Worm (Caenorhabditis elegans) whole organism, L1 larva: ENCODE measurements around the gene hpo-31.

Experiments used
- C04F5.9 ChIP-seq: sonication (generic microtip); optimal IDR thresholded peaks from 2 replicates; lab custom pipeline; 2016; ENCODE audit warnings: missing genetic modification characterization, missing compliant biosample characterization
- C16A3.4 ChIP-seq: fragments of 150-350 bp; optimal IDR thresholded peaks from 2 replicates; lab custom pipeline; 2014; ENCODE audit warnings: missing biosample characterization, missing genetic modification characterization
- C34B4.2 ChIP-seq: sonication (generic microtip); optimal IDR thresholded peaks from 2 replicates; lab custom pipeline; 2017; ENCODE audit warnings: mild to moderate bottlenecking, missing genetic modification characterization, missing compliant biosample characterization
- F16B12.6 ChIP-seq: fragments of 150-350 bp; optimal IDR thresholded peaks from 2 replicates; lab custom pipeline; 2014; ENCODE audit warnings: missing biosample characterization, missing genetic modification characterization
- aha-1 ChIP-seq: fragments of 150-350 bp; optimal IDR thresholded peaks from 2 replicates; lab custom pipeline; 2014; ENCODE audit warnings: missing biosample characterization, missing genetic modification characterization
- alr-1 ChIP-seq: fragments of 200-800 bp; sonication (Bioruptor generic); optimal IDR thresholded peaks from 2 replicates; lab custom pipeline; 2018; ENCODE audit warnings: borderline replicate concordance, mild to moderate bottlenecking, missing genetic modification characterization, missing compliant biosample characterization
- aly-2 ChIP-seq: fragments of 150-350 bp; optimal IDR thresholded peaks from 2 replicates; lab custom pipeline; 2014; ENCODE audit warnings: missing biosample characterization, missing genetic modification characterization
- ama-1 ChIP-seq: fragments of 150-350 bp; optimal IDR thresholded peaks from 2 replicates; lab custom pipeline; 2014
- blmp-1 ChIP-seq: fragments of 150-350 bp; optimal IDR thresholded peaks from 2 replicates; lab custom pipeline; 2014; ENCODE audit warnings: missing biosample characterization, missing genetic modification characterization
- ceh-63 ChIP-seq: fragments of 200-800 bp; sonication (Bioruptor generic); optimal IDR thresholded peaks from 2 replicates; lab custom pipeline; 2018; ENCODE audit warnings: mild to moderate bottlenecking, missing genetic modification characterization, missing compliant biosample characterization
- ceh-90 ChIP-seq: sonication (generic microtip); optimal IDR thresholded peaks from 2 replicates; lab custom pipeline; 2016; ENCODE audit warnings: missing genetic modification characterization, missing compliant biosample characterization
- ces-1 ChIP-seq: fragments of 150-350 bp; optimal IDR thresholded peaks from 2 replicates; lab custom pipeline; 2014; ENCODE audit warnings: missing biosample characterization, missing genetic modification reagents, missing genetic modification characterization
- dpl-1 ChIP-seq, 3 experiments: fragments of 150-350 bp in 2 of 3; sonication (generic microtip) in 1 of 3; optimal IDR thresholded peaks; 2 replicates each; lab custom pipeline; 2014 to 2017; ENCODE audit warnings: missing biosample characterization in 3 of 3, missing genetic modification characterization in 3 of 3, missing genetic modification reagents in 3 of 3
- dsc-1 ChIP-seq: sonication (generic microtip); optimal IDR thresholded peaks from 2 replicates; lab custom pipeline; 2016; ENCODE audit warnings: mild to moderate bottlenecking, missing genetic modification characterization, missing compliant biosample characterization
- efl-1 ChIP-seq, 4 experiments: fragments of 150-350 bp; optimal IDR thresholded peaks in 3 of 4; peaks in 1 of 4; 1 replicate in 1 of 4; 2 replicates in 3 of 4; lab custom pipeline; 2014; ENCODE audit warnings: missing biosample characterization in 2 of 4, missing genetic modification characterization in 2 of 4, missing genetic modification reagents in 2 of 4
- efl-3 ChIP-seq: fragments of 200-800 bp; sonication (Bioruptor generic); optimal IDR thresholded peaks from 2 replicates; lab custom pipeline; 2018; ENCODE audit warnings: mild to moderate bottlenecking, missing genetic modification characterization, missing compliant biosample characterization
- egl-13 ChIP-seq: sonication (generic microtip); optimal IDR thresholded peaks from 2 replicates; lab custom pipeline; 2016; ENCODE audit warnings: missing genotype, missing genetic modification reagents, missing genetic modification characterization, missing compliant biosample characterization
- elt-2 ChIP-seq: sonication (generic microtip); optimal IDR thresholded peaks from 2 replicates; lab custom pipeline; 2016; ENCODE audit warnings: missing genetic modification characterization, mild to moderate bottlenecking, inconsistent platforms, missing compliant biosample characterization, missing genetic modification reagents
- ets-5 ChIP-seq: fragments of 200-800 bp; sonication (Bioruptor generic); IDR thresholded peaks from 2 replicates; pipeline ENCODE4 v1.3.6; 2022; ENCODE audit warnings: missing genetic modification characterization, missing compliant biosample characterization
- fkh-4 ChIP-seq: sonication (generic microtip); optimal IDR thresholded peaks from 2 replicates; lab custom pipeline; 2016; ENCODE audit warnings: missing compliant biosample characterization, missing genetic modification characterization, borderline replicate concordance
- hlh-4 ChIP-seq: sonication (generic microtip); optimal IDR thresholded peaks from 2 replicates; lab custom pipeline; 2016; ENCODE audit warnings: mild to moderate bottlenecking, missing genetic modification characterization, missing compliant biosample characterization
- isw-1 ChIP-seq: fragments of 200-800 bp; sonication (Bioruptor generic); IDR thresholded peaks from 2 replicates; pipeline ENCODE4 v1.3.6; 2022; ENCODE audit warnings: missing genetic modification characterization, missing compliant biosample characterization
- lin-13 ChIP-seq: fragments of 150-350 bp; optimal IDR thresholded peaks from 2 replicates; lab custom pipeline; 2014; ENCODE audit warnings: missing biosample characterization, missing genetic modification reagents, missing genetic modification characterization
- lin-15B ChIP-seq: fragments of 150-350 bp; sonication (generic microtip); optimal IDR thresholded peaks from 3 replicates; lab custom pipeline; 2014; ENCODE audit warnings: missing biosample characterization, missing genetic modification characterization
- lin-35 ChIP-seq, 2 experiments: fragments of 150-350 bp; optimal IDR thresholded peaks; 2 replicates each; lab custom pipeline; 2014; ENCODE audit warnings: missing biosample characterization in 2 of 2, missing genetic modification characterization in 2 of 2, missing genetic modification reagents in 2 of 2
- lin-39 ChIP-seq: fragments of 150-350 bp; optimal IDR thresholded peaks from 2 replicates; lab custom pipeline; 2014; ENCODE audit warnings: missing biosample characterization, missing genetic modification reagents, missing genetic modification characterization
- mep-1 ChIP-seq: fragments of 150-350 bp; optimal IDR thresholded peaks from 2 replicates; lab custom pipeline; 2014; ENCODE audit warnings: missing biosample characterization, missing genetic modification characterization
- nhr-12 ChIP-seq: sonication (generic microtip); optimal IDR thresholded peaks from 2 replicates; lab custom pipeline; 2017; ENCODE audit warnings: missing biosample characterization, missing genetic modification characterization
- nhr-19 ChIP-seq: fragments of 200-800 bp; sonication (Bioruptor generic); conservative IDR thresholded peaks from 2 replicates; pipeline ENCODE4 v1.3.6; 2022; ENCODE audit warnings: missing genetic modification characterization, missing compliant biosample characterization
- nhr-76 ChIP-seq: sonication (generic microtip); optimal IDR thresholded peaks from 2 replicates; lab custom pipeline; 2017; ENCODE audit warnings: missing biosample characterization, missing genetic modification characterization
- nhr-90 ChIP-seq: sonication (generic microtip); optimal IDR thresholded peaks from 2 replicates; lab custom pipeline; 2016; ENCODE audit warnings: mild to moderate bottlenecking, missing genetic modification characterization, missing compliant biosample characterization; ENCODE audit not compliant: poor library complexity
- pag-3 ChIP-seq: sonication (generic microtip); optimal IDR thresholded peaks from 2 replicates; lab custom pipeline; 2017; ENCODE audit warnings: missing genetic modification characterization, mild to moderate bottlenecking, missing compliant biosample characterization, antibody characterized with exemption, borderline replicate concordance; ENCODE audit not compliant: insufficient read depth
- pax-3 ChIP-seq: fragments of 200-800 bp; sonication (Bioruptor generic); optimal IDR thresholded peaks from 2 replicates; lab custom pipeline; 2018; ENCODE audit warnings: mild to moderate bottlenecking, missing genetic modification characterization, moderate library complexity, missing compliant biosample characterization
- skn-1 ChIP-seq: fragments of 150-350 bp; optimal IDR thresholded peaks from 2 replicates; lab custom pipeline; 2014; ENCODE audit warnings: missing biosample characterization, missing genetic modification characterization
- sptf-1 ChIP-seq: fragments of 150-350 bp; optimal IDR thresholded peaks from 2 replicates; lab custom pipeline; 2014; ENCODE audit warnings: missing biosample characterization, missing genetic modification characterization
- sup-37 ChIP-seq: fragments of 200-800 bp; sonication (Bioruptor generic); optimal IDR thresholded peaks from 2 replicates; lab custom pipeline; 2018; ENCODE audit warnings: mild to moderate bottlenecking, missing genetic modification characterization, missing compliant biosample characterization
- tbx-2 ChIP-seq: sonication (generic microtip); optimal IDR thresholded peaks from 2 replicates; lab custom pipeline; 2016; ENCODE audit warnings: missing genetic modification characterization, missing compliant biosample characterization
- unc-62 ChIP-seq: fragments of 150-350 bp; optimal IDR thresholded peaks from 2 replicates; lab custom pipeline; 2014; ENCODE audit warnings: missing biosample characterization, missing genetic modification reagents, missing genetic modification characterization
- unc-98 ChIP-seq: fragments of 200-800 bp; sonication (Bioruptor generic); IDR thresholded peaks from 2 replicates; pipeline ENCODE4 v1.3.6; 2022; ENCODE audit warnings: missing genetic modification characterization, missing compliant biosample characterization
- xbp-1 ChIP-seq: sonication (generic microtip); optimal IDR thresholded peaks from 2 replicates; lab custom pipeline; 2016; ENCODE audit warnings: missing genetic modification characterization, missing compliant biosample characterization
- zip-4 ChIP-seq: fragments of 200-800 bp; sonication (Bioruptor generic); optimal IDR thresholded peaks from 2 replicates; lab custom pipeline; 2018; ENCODE audit warnings: mild to moderate bottlenecking, missing genetic modification characterization, moderate library complexity, missing compliant biosample characterization

Gene hpo-31

DNA sequence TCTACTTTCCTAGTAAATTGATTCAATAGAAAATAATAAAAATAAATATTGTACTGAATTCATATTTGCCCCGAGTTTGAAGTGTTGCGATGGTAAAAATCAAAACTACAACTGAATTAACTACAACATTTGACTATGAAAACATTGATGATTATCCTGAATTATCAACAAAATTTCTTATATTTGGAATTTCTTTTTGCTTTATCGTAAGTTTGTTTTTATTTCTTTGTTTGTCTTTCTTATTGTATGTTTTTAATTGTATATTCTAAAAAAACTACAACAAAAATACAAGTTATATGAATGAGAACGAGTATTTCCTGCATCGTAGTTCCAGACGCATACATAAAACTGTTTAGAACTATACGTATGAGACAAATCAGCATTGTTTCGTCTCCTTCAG, 14.3 kb downstream of the hpo-31 start, which contains the start of gene srx-128:
Gene srx-128, plus strand, starts transcription at position 301 of the 400 bp plus-strand sequence.
- TF ChIP-seq C34B4.2 (tag; lab: Kevin White, UChicago) (no peak), efl-1 (optimal IDR thresholded peaks at IDR 0.05; lab: Kevin White, UChicago) (no peak), efl-1 (GFP tag; optimal IDR thresholded peaks at IDR 0.05 in 1 of 2; lab: Kevin White, UChicago) (peak in 1 of 2 experiments; percentile 47), ceh-90 (tag; lab: Kevin White, UChicago) (no peak)
- TF ChIP-seq, all 84 proteins: peak for 1

ce11 chrV:13839433-13839832, 16.6 kb downstream of the hpo-31 start, which contains the start of gene F55B12.10:
TSS of gene F55B12.10 (plus strand) at chrV:13839733.
- TF ChIP-seq nhr-76 (tag; lab: Kevin White, UChicago): no peak
- no peak for TF ChIP-seq sup-37 (GFP tag; lab: Kevin White, UChicago)
- TF ChIP-seq fkh-4 (tag; lab: Kevin White, UChicago): no peak
- TF ChIP-seq mep-1: no peak
- no peak for TF ChIP-seq alr-1
- TF ChIP-seq dpl-1 (GFP tag; optimal IDR thresholded peaks at IDR 0.05; lab: Kevin White, UChicago): no peak
- no peak for TF ChIP-seq nhr-19 (GFP tag; lab: Robert Waterston, UW)
- no peak for TF ChIP-seq lin-35 (GFP tag; optimal IDR thresholded peaks at IDR 0.05; lab: Kevin White, UChicago)
- no peak for TF ChIP-seq nhr-90 (tag; lab: Kevin White, UChicago)
- TF ChIP-seq nhr-12: no peak
- TF ChIP-seq isw-1 (GFP tag; lab: Robert Waterston, UW): no peak
- no peak for TF ChIP-seq lin-13 (GFP tag; lab: Kevin White, UChicago)
- TF ChIP-seq unc-98: no peak
- TF ChIP-seq ceh-63 (GFP tag; lab: Kevin White, UChicago): no peak
- no peak for TF ChIP-seq aly-2 (tag; lab: Kevin White, UChicago)

DNA sequence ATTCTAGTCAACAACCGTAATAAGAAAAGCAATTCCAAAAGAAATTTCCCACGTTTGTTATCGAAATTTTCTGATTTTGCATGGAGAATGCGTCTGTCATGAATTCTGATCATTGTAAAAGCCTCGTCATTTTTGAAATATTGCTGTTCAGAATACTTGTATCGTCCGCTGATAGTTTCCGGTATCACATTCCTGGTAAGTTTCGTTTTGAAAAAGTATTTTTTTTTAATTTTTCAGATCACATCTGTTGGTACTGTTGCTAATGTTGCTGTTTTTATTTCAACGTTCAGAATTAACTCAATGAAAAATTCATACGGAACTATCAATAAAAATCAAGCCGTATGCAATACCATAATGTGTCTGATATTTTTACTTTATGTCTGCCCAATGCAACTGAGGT, 18.1 kb downstream of the hpo-31 start, which contains the start of gene srx-17:
Gene srx-17, plus strand, starts transcription at position 301 of the 400 bp plus-strand sequence.
- TF ChIP-seq pax-3 (tag; lab: Kevin White, UChicago) (no peak), efl-1 (optimal IDR thresholded peaks at IDR 0.05; lab: Kevin White, UChicago) (no peak), efl-1 (GFP tag; optimal IDR thresholded peaks at IDR 0.05 in 1 of 2; lab: Kevin White, UChicago) (peak in 1 of 2 experiments; percentile 29)

ce11 chrV:13843147-13843546, 20.3 kb downstream of the hpo-31 start, which contains the start of gene srx-130:
TSS of gene srx-130 (plus strand) at chrV:13843447.
- TF ChIP-seq hlh-4 (no peak), blmp-1 (tag; lab: Kevin White, UChicago) (no peak), alr-1 (no peak), C34B4.2 (tag; lab: Kevin White, UChicago) (no peak), unc-62 (GFP tag; lab: Kevin White, UChicago) (no peak), nhr-90 (tag; lab: Kevin White, UChicago) (no peak), F16B12.6 (tag; lab: Kevin White, UChicago) (no peak), lin-39 (no peak), lin-35 (GFP tag; optimal IDR thresholded peaks at IDR 0.05; lab: Kevin White, UChicago) (no peak), lin-15B (tag; lab: Kevin White, UChicago) (no peak), pag-3 (tag; lab: Kevin White, UChicago) (no peak), ces-1 (GFP tag; lab: Kevin White, UChicago) (no peak), dsc-1 (tag; lab: Kevin White, UChicago) (no peak), C16A3.4 (tag; lab: Kevin White, UChicago) (no peak)

- TF ChIP-seq zip-4 (GFP tag; lab: Kevin White, UChicago) (no peak), xbp-1 (tag; lab: Kevin White, UChicago) (no peak), dsc-1 (tag; lab: Kevin White, UChicago) (no peak), pax-3 (tag; lab: Kevin White, UChicago) (no peak), ets-5 (GFP tag; lab: Robert Waterston, UW) (no peak), C04F5.9 (tag; lab: Kevin White, UChicago) (no peak), tbx-2 (no peak), aha-1 (no peak), mep-1 (no peak), egl-13 (tag; lab: Kevin White, UChicago) (no peak), elt-2 (no peak), isw-1 (GFP tag; lab: Robert Waterston, UW) (no peak), sptf-1 (tag; lab: Kevin White, UChicago) (no peak), skn-1 (tag; lab: Kevin White, UChicago) (no peak), ama-1 (lab: Kevin White, UChicago) (no peak), efl-3 (GFP tag; lab: Kevin White, UChicago) (no peak), hlh-4 (no peak), sup-37 (GFP tag; lab: Kevin White, UChicago) (no peak), aly-2 (tag; lab: Kevin White, UChicago) (no peak)
- TF ChIP-seq, all 84 proteins: peak for 0
Observed at ce11 chrV:13845136-13845535, 22.3 kb downstream of the hpo-31 start, which contains the start of gene srx-131. TSS of gene srx-131 (plus strand) at chrV:13845436.
